Fruit fly (Drosophila melanogaster) whole organism: Measurements from ENCODE around the gene CG6282.

Source experiments
- CG8478 ChIP-seq: fragments of >200 bp; optimal IDR thresholded peaks from 2 replicates; lab custom pipeline; 2018; ENCODE audit warnings: inconsistent platforms
- Dll ChIP-seq: fragments of >200 bp; optimal IDR thresholded peaks from 2 replicates; lab custom pipeline; 2017
- EcR ChIP-seq, 2 experiments: fragments of >200 bp; optimal IDR thresholded peaks; 2 replicates each; lab custom pipeline; 2017; ENCODE audit warnings: missing biosample characterization in 2 of 2, missing genetic modification characterization in 2 of 2, missing genetic modification reagents in 2 of 2
- pan ChIP-seq: fragments of >200 bp; optimal IDR thresholded peaks from 2 replicates; lab custom pipeline; 2017
- psq ChIP-seq: fragments of >200 bp; optimal IDR thresholded peaks from 2 replicates; lab custom pipeline; 2017
- usp ChIP-seq: fragments of >200 bp; optimal IDR thresholded peaks from 2 replicates; lab custom pipeline; 2017; ENCODE audit warnings: missing biosample characterization, missing genetic modification characterization, mixed read lengths

Gene CG6282

dm6 chr3L:8600752-8601433, 3.6 kb upstream of the CG6282 start, which contains the start of the genes Nelf-E and RpL14:
Gene Nelf-E (minus strand): TSS chr3L:8600879.
Gene RpL14 (plus strand): TSS chr3L:8601006.
- TF ChIP-seq Dll (lab: Kevin White, UChicago) (no peak), psq (lab: Kevin White, UChicago) (no peak), pan (lab: Kevin White, UChicago) (no peak), usp (GFP tag; lab: Kevin White, UChicago) (no peak), EcR (GFP tag; optimal IDR thresholded peaks at IDR 0.05; lab: Kevin White, UChicago) (no peak), CG8478 (no peak)

- TF ChIP-seq EcR (GFP tag; optimal IDR thresholded peaks at IDR 0.05; lab: Kevin White, UChicago) (no peak), psq (lab: Kevin White, UChicago) (no peak), pan (lab: Kevin White, UChicago) (no peak), CG8478 (no peak), usp (GFP tag; lab: Kevin White, UChicago) (no peak), Dll (lab: Kevin White, UChicago) (no peak)
Observed at dm6 chr3L:8607449-8607848, 3.0 kb downstream of the CG6282 start.

dm6 chr3L:8616935-8617334, 12.5 kb downstream of the CG6282 start, which contains the start of gene S-Lap1:
Gene S-Lap1 (plus strand): TSS chr3L:8617235.
- TF ChIP-seq EcR (GFP tag; optimal IDR thresholded peaks at IDR 0.05; lab: Kevin White, UChicago) (no peak), usp (GFP tag; lab: Kevin White, UChicago) (no peak), Dll (lab: Kevin White, UChicago) (no peak), CG8478 (no peak), psq (lab: Kevin White, UChicago) (no peak), pan (lab: Kevin White, UChicago) (no peak)

DNA sequence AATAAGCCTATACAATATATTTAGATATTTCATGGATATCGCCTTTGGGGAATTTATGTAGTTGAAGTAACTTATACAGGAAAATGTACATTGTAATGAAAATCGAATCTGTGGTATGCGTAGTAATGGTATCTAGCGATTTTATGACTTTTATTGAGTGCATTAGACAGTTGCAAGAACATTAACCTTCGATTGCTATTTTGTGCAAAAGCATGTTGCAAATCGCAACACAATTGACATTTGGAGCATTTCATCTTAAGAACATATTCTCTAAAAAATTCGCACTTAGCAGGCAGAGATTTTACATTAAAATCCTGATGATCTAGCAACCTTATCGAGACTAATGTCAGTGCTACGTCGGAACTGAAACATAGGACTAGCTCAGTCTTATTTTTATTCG, 15.1 kb downstream of the CG6282 start, which contains the start of gene S-Lap2:
TSS of gene S-Lap2 (plus strand) at position 301 of the 400 bp plus-strand sequence.
- TF ChIP-seq psq (lab: Kevin White, UChicago) (no peak), usp (GFP tag; lab: Kevin White, UChicago) (no peak), Dll (lab: Kevin White, UChicago) (no peak), CG8478 (no peak), EcR (GFP tag; optimal IDR thresholded peaks at IDR 0.05; lab: Kevin White, UChicago) (no peak), pan (lab: Kevin White, UChicago) (no peak)

dm6 chr3L:8621465-8621864, 17.0 kb downstream of the CG6282 start:
- no peak for TF ChIP-seq usp (GFP tag; lab: Kevin White, UChicago)
- no peak for TF ChIP-seq Dll (lab: Kevin White, UChicago)
- TF ChIP-seq pan (lab: Kevin White, UChicago) = no peak
- no peak for TF ChIP-seq CG8478
- TF ChIP-seq psq (lab: Kevin White, UChicago) = no peak
- no peak for TF ChIP-seq EcR (GFP tag; optimal IDR thresholded peaks at IDR 0.05; lab: Kevin White, UChicago)

dm6 chr3L:8623702-8624421, 19.4 kb downstream of the CG6282 start, which contains the start of the genes GAPsec and Zasp66:
Gene GAPsec (minus strand): TSS chr3L:8623901.
Gene Zasp66 (plus strand): TSS chr3L:8624371.
- TF ChIP-seq EcR (GFP tag; optimal IDR thresholded peaks at IDR 0.05; lab: Kevin White, UChicago) = no peak
- TF ChIP-seq Dll (lab: Kevin White, UChicago) = no peak
- no peak for TF ChIP-seq CG8478
- no peak for TF ChIP-seq pan (lab: Kevin White, UChicago)
- TF ChIP-seq psq (lab: Kevin White, UChicago) = no peak
- no peak for TF ChIP-seq usp (GFP tag; lab: Kevin White, UChicago)

dm6 chr3L:8627839-8628827, 23.7 kb downstream of the CG6282 start:
- TF ChIP-seq pan (lab: Kevin White, UChicago) = no peak
- no peak for TF ChIP-seq EcR (GFP tag; optimal IDR thresholded peaks at IDR 0.05; lab: Kevin White, UChicago)
- no peak for TF ChIP-seq usp (GFP tag; lab: Kevin White, UChicago)
- TF ChIP-seq psq (lab: Kevin White, UChicago) = no peak
- no peak for TF ChIP-seq CG8478
- TF ChIP-seq Dll (lab: Kevin White, UChicago) = no peak

DNA sequence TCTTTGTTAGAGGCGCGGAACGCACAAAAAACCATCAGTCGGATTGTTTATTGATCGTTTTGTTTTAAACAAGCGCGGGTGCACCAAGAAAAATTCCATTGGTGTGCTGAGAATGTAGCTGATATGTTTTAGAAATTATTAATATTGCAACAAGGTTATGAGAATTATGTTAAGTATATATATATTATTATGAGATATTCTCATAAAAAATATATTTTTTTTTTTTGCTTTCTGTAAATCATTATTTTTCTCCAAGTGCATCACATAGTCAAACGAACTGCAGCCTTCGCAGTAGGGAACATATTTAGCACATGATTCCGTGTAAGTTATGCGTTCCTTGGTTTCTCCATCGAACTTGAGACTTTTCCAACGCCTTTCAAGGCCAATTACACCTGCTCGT, 24.5 kb downstream of the CG6282 start:
- no peak for TF ChIP-seq EcR (GFP tag; optimal IDR thresholded peaks at IDR 0.05; lab: Kevin White, UChicago)
- no peak for TF ChIP-seq psq (lab: Kevin White, UChicago)
- no peak for TF ChIP-seq CG8478
- no peak for TF ChIP-seq pan (lab: Kevin White, UChicago)
- TF ChIP-seq Dll (lab: Kevin White, UChicago) = no peak
- TF ChIP-seq usp (GFP tag; lab: Kevin White, UChicago) = no peak

- TF ChIP-seq Dll (lab: Kevin White, UChicago) = no peak
- TF ChIP-seq psq (lab: Kevin White, UChicago) = no peak
- TF ChIP-seq pan (lab: Kevin White, UChicago) = no peak
- no peak for TF ChIP-seq usp (GFP tag; lab: Kevin White, UChicago)
- no peak for TF ChIP-seq CG8478
- TF ChIP-seq EcR (GFP tag; optimal IDR thresholded peaks at IDR 0.05; lab: Kevin White, UChicago) = no peak
Observed at dm6 chr3L:8629701-8630343, 25.4 kb downstream of the CG6282 start.
